In the genomic region with DNA sequence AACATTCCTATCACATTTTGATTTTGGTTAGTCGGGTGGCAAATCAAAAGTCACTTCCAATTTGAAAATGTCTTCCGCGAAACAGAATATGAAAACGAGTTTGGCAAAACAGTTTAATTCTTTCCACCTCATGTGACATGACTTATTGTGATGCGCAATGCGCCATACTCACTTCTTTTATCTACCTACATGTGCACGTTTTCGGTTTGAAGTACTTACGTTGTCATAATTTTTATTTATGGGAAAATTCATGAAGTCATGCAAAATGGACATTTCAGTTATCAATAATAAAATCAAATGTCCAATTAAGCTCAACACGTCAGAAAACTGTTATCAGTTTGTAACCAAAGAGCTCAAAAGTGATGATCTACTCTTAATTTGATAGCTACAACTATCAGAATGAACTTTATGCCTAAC, we compare ENCODE assay signal across 6 worm cellular contexts.
A peak's percentile ranks its signal among the peaks of the same experiment; 100 is the strongest.
TF ChIP-seq lines count a peak whose summit lies in the region.

No protein-coding gene starts in this region.

TF ChIP-seq in whole organism, L1 larva, 84 proteins besides CTCF, POLR2A, EP300 and RAD21 (continues in another document):
- TF ChIP-seq mep-1 (tag; optimal IDR thresholded peaks at IDR 0.05; lab: Kevin White, UChicago) (peak; percentile 15), skn-1 (tag; optimal IDR thresholded peaks at IDR 0.05; lab: Kevin White, UChicago) (peak; percentile 35), elt-2 (tag; optimal IDR thresholded peaks at IDR 0.05; lab: Kevin White, UChicago) (peak; percentile 83), dsc-1 (tag; optimal IDR thresholded peaks at IDR 0.05; lab: Kevin White, UChicago) (no peak), lir-3 (tag; optimal IDR thresholded peaks at IDR 0.05; lab: Kevin White, UChicago; ENCODE audit: poor library complexity) (peak; percentile 3), lin-35 (GFP tag; optimal IDR thresholded peaks at IDR 0.05; lab: Kevin White, UChicago) (peak; percentile 31 to 63), lin-13 (GFP tag; optimal IDR thresholded peaks at IDR 0.05; lab: Kevin White, UChicago) (peak; percentile 7), nhr-71 (tag; optimal IDR thresholded peaks at IDR 0.05; lab: Kevin White, UChicago) (peak; percentile 80), ceh-90 (tag; optimal IDR thresholded peaks at IDR 0.05; lab: Kevin White, UChicago) (no peak), ceh-88 (GFP tag; IDR thresholded peaks at IDR 0.05; lab: Robert Waterston, UW) (peak; percentile 22; the same call in 1 of the 2 replicates), nhr-90 (tag; optimal IDR thresholded peaks at IDR 0.05; lab: Kevin White, UChicago; ENCODE audit: poor library complexity) (peak; percentile 79), vab-15 (tag; optimal IDR thresholded peaks at IDR 0.05; lab: Kevin White, UChicago) (peak; percentile 66), snu-23 (GFP tag; optimal IDR thresholded peaks at IDR 0.05; lab: Kevin White, UChicago) (peak; percentile 84), lin-15B (tag; optimal IDR thresholded peaks at IDR 0.05; lab: Kevin White, UChicago) (no peak)

TF ChIP-seq in whole organism, L2 larva, 48 proteins besides CTCF, POLR2A, EP300 and RAD21 (continues in another document):
- no peak for TF ChIP-seq elt-1 (tag; optimal IDR thresholded peaks at IDR 0.05; lab: Kevin White, UChicago)
- TF ChIP-seq alr-1 (tag; optimal IDR thresholded peaks at IDR 0.05; lab: Kevin White, UChicago) = no peak
- TF ChIP-seq nhr-23 (tag; optimal IDR thresholded peaks at IDR 0.05; lab: Kevin White, UChicago) = no peak
- peak; percentile 50 for TF ChIP-seq fos-1 (tag; optimal IDR thresholded peaks at IDR 0.05; lab: Kevin White, UChicago)
- no peak for TF ChIP-seq sma-9 (GFP tag; optimal IDR thresholded peaks at IDR 0.05; lab: Kevin White, UChicago)
- no peak for TF ChIP-seq sma-9 (tag; optimal IDR thresholded peaks at IDR 0.05; lab: Kevin White, UChicago)
- no peak for TF ChIP-seq nhr-11 (tag; optimal IDR thresholded peaks at IDR 0.05; lab: Kevin White, UChicago)
- TF ChIP-seq blmp-1 (tag; optimal IDR thresholded peaks at IDR 0.05; lab: Kevin White, UChicago; ENCODE audit: insufficient read depth) = no peak
- peak; percentile 50 for TF ChIP-seq sma-3 (GFP tag; optimal IDR thresholded peaks at IDR 0.05; lab: Kevin White, UChicago)
- no peak for TF ChIP-seq elt-3 (tag; optimal IDR thresholded peaks at IDR 0.05; lab: Kevin White, UChicago)
- peak; percentile 55 for TF ChIP-seq gmeb-1 (tag; optimal IDR thresholded peaks at IDR 0.05; lab: Kevin White, UChicago)
- no peak for TF ChIP-seq ztf-11 (tag; optimal IDR thresholded peaks at IDR 0.05; lab: Kevin White, UChicago)
- no peak for TF ChIP-seq mbf-1 (tag; optimal IDR thresholded peaks at IDR 0.05; lab: Kevin White, UChicago)
- no peak for TF ChIP-seq peb-1 (tag; optimal IDR thresholded peaks at IDR 0.05; lab: Kevin White, UChicago)
- TF ChIP-seq nhr-12 (tag; optimal IDR thresholded peaks at IDR 0.05; lab: Kevin White, UChicago) = no peak

TF ChIP-seq in whole organism, L3 larva, 47 proteins besides CTCF, POLR2A, EP300 and RAD21 (continues in another document):
- no peak for TF ChIP-seq unc-39 (tag; optimal IDR thresholded peaks at IDR 0.05; lab: Kevin White, UChicago)
- TF ChIP-seq nhr-76 (tag; optimal IDR thresholded peaks at IDR 0.05; lab: Kevin White, UChicago) = no peak
- no peak for TF ChIP-seq hmg-11 (tag; optimal IDR thresholded peaks at IDR 0.05; lab: Kevin White, UChicago)
- TF ChIP-seq nhr-237 (tag; optimal IDR thresholded peaks at IDR 0.05; lab: Kevin White, UChicago) = no peak
- no peak for TF ChIP-seq nhr-67 (tag; optimal IDR thresholded peaks at IDR 0.05; lab: Kevin White, UChicago)
- TF ChIP-seq lsy-12 (tag; optimal IDR thresholded peaks at IDR 0.05; lab: Kevin White, UChicago) = no peak
- no peak for TF ChIP-seq snpc-4 (tag; optimal IDR thresholded peaks at IDR 0.05; lab: Kevin White, UChicago)
- peak; percentile 90 for TF ChIP-seq pqm-1 (tag; optimal IDR thresholded peaks at IDR 0.05; lab: Kevin White, UChicago)
- TF ChIP-seq ceh-9 (tag; optimal IDR thresholded peaks at IDR 0.05; lab: Kevin White, UChicago) = no peak
- peak; percentile 82 for TF ChIP-seq elt-2 (tag; optimal IDR thresholded peaks at IDR 0.05; lab: Kevin White, UChicago)
- no peak for TF ChIP-seq nhr-25 (tag; optimal IDR thresholded peaks at IDR 0.05; lab: Kevin White, UChicago)
- TF ChIP-seq elt-3 (tag; optimal IDR thresholded peaks at IDR 0.05; lab: Kevin White, UChicago) = no peak
- TF ChIP-seq mml-1 (tag; optimal IDR thresholded peaks at IDR 0.05; lab: Kevin White, UChicago) = no peak
- TF ChIP-seq ztf-11 (tag; optimal IDR thresholded peaks at IDR 0.05; lab: Kevin White, UChicago) = no peak
- TF ChIP-seq eor-1 (tag; optimal IDR thresholded peaks at IDR 0.05; lab: Kevin White, UChicago) = no peak
- no peak for TF ChIP-seq daf-12 (tag; optimal IDR thresholded peaks at IDR 0.05; lab: Kevin White, UChicago)

TF ChIP-seq in whole organism, L4 larva, 104 proteins besides CTCF, POLR2A, EP300 and RAD21 (continues in another document):
- no peak for TF ChIP-seq daf-19 (GFP tag; conservative IDR thresholded peaks at IDR 0.05; lab: Robert Waterston, UW)
- TF ChIP-seq zfp-2 (tag; optimal IDR thresholded peaks at IDR 0.05; lab: Kevin White, UChicago) = no peak
- no peak for TF ChIP-seq snpc-4 (tag; optimal IDR thresholded peaks at IDR 0.05; lab: Kevin White, UChicago)
- no peak for TF ChIP-seq lir-3 (tag; optimal IDR thresholded peaks at IDR 0.05; lab: Kevin White, UChicago)
- no peak for TF ChIP-seq attf-4 (tag; optimal IDR thresholded peaks at IDR 0.05; lab: Kevin White, UChicago)
- TF ChIP-seq egl-43 (GFP tag; IDR thresholded peaks at IDR 0.05; lab: Robert Waterston, UW) = no peak
- no peak for TF ChIP-seq lin-15B (tag; optimal IDR thresholded peaks at IDR 0.05; lab: Kevin White, UChicago)
- TF ChIP-seq F10B5.3 (tag; optimal IDR thresholded peaks at IDR 0.05; lab: Kevin White, UChicago) = no peak
- TF ChIP-seq tra-1 (GFP tag; IDR thresholded peaks at IDR 0.05; lab: Robert Waterston, UW) = peak; percentile 44; the same call in 1 of the 2 replicates
- TF ChIP-seq nhr-76 (tag; optimal IDR thresholded peaks at IDR 0.05; lab: Kevin White, UChicago) = no peak
- no peak for TF ChIP-seq zfp-3 (GFP tag; conservative IDR thresholded peaks at IDR 0.05; lab: Robert Waterston, UW)
- TF ChIP-seq ceh-20 (GFP tag; IDR thresholded peaks at IDR 0.05; lab: Robert Waterston, UW) = 0 out of 2 replicates have a peak, but pooled peaks have one; percentile 31
- TF ChIP-seq ceh-32 (tag; optimal IDR thresholded peaks at IDR 0.05; lab: Kevin White, UChicago; ENCODE audit: poor library complexity) = no peak
- TF ChIP-seq pqm-1 (tag; optimal IDR thresholded peaks at IDR 0.05; lab: Kevin White, UChicago) = peak; percentile 73
- TF ChIP-seq mdt-29 (GFP tag; IDR thresholded peaks at IDR 0.05; lab: Robert Waterston, UW) = no peak
- no peak for TF ChIP-seq Y48G9A.11 (GFP tag; IDR thresholded peaks at IDR 0.05; lab: Robert Waterston, UW)

TF ChIP-seq in whole organism, late embryonic, 69 proteins besides CTCF, POLR2A, EP300 and RAD21:
- peak; percentile 10 for TF ChIP-seq dve-1 (tag; optimal IDR thresholded peaks at IDR 0.05; lab: Kevin White, UChicago)
- TF ChIP-seq lin-11 (tag; optimal IDR thresholded peaks at IDR 0.05; lab: Kevin White, UChicago) = no peak

TF ChIP-seq in whole organism, young adult, 124 proteins besides CTCF, POLR2A, EP300 and RAD21:
- TF ChIP-seq cebp-1 (GFP tag; IDR thresholded peaks at IDR 0.05; lab: Robert Waterston, UW) = no peak
- peak; percentile 11 for TF ChIP-seq cebp-1 (tag; optimal IDR thresholded peaks at IDR 0.05; lab: Kevin White, UChicago)
- no peak for TF ChIP-seq lin-40 (tag; optimal IDR thresholded peaks at IDR 0.05; lab: Kevin White, UChicago)
- no peak for TF ChIP-seq attf-5 (GFP tag; optimal IDR thresholded peaks at IDR 0.05; lab: Kevin White, UChicago)
- TF ChIP-seq fkh-3 (tag; optimal IDR thresholded peaks at IDR 0.05; lab: Kevin White, UChicago) = no peak
- no peak for TF ChIP-seq Y53F4B.3 (GFP tag; IDR thresholded peaks at IDR 0.05; lab: Robert Waterston, UW)
- no peak for TF ChIP-seq ztf-25 (GFP tag; IDR thresholded peaks at IDR 0.05; lab: Robert Waterston, UW)
- no peak for TF ChIP-seq nfya-1 (tag; optimal IDR thresholded peaks at IDR 0.05; lab: Kevin White, UChicago; ENCODE audit: borderline replicate concordance, insufficient read depth)
- no peak for TF ChIP-seq ztf-26 (tag; optimal IDR thresholded peaks at IDR 0.05; lab: Kevin White, UChicago)
- no peak for TF ChIP-seq attf-3 (GFP tag; conservative IDR thresholded peaks at IDR 0.05; lab: Robert Waterston, UW)
- no peak for TF ChIP-seq F57A8.1 (GFP tag; optimal IDR thresholded peaks at IDR 0.05; lab: Kevin White, UChicago)
- no peak for TF ChIP-seq madf-8 (GFP tag; conservative IDR thresholded peaks at IDR 0.05; lab: Robert Waterston, UW)
- TF ChIP-seq nhr-80 (tag; optimal IDR thresholded peaks at IDR 0.05; lab: Kevin White, UChicago) = peak; percentile 60
- TF ChIP-seq F23B12.7 (tag; optimal IDR thresholded peaks at IDR 0.05; lab: Kevin White, UChicago; ENCODE audit: insufficient read depth) = no peak
- TF ChIP-seq F39B2.1 (GFP tag; IDR thresholded peaks at IDR 0.05; lab: Robert Waterston, UW) = no peak
- no peak for TF ChIP-seq F37B4.10 (GFP tag; IDR thresholded peaks at IDR 0.05; lab: Robert Waterston, UW)
- peak; percentile 6 for TF ChIP-seq unc-62 (GFP tag; optimal IDR thresholded peaks at IDR 0.05; lab: Kevin White, UChicago)
- no peak for TF ChIP-seq xnd-1 (tag; optimal IDR thresholded peaks at IDR 0.05; lab: Kevin White, UChicago)
- no peak for TF ChIP-seq hrde-1 (tag; optimal IDR thresholded peaks at IDR 0.05; lab: Kevin White, UChicago; ENCODE audit: borderline replicate concordance)
- no peak for TF ChIP-seq akir-1 (GFP tag; optimal IDR thresholded peaks at IDR 0.05; lab: Kevin White, UChicago)
